Fruit fly (Drosophila melanogaster) whole organism, adult: ENCODE results near the gene Hmx.

ENCODE experiments used
- Crg-1 ChIP-seq: fragments of 200-800 bp; sonication (Bioruptor generic); optimal IDR thresholded peaks from 2 replicates; lab custom pipeline; 2016; ENCODE audit warnings: missing biosample characterization, missing genetic modification characterization
- bab1 ChIP-seq: fragments of 200-800 bp; sonication (Bioruptor generic); optimal IDR thresholded peaks from 3 replicates; lab custom pipeline; 2019; ENCODE audit warnings: missing biosample characterization, mild to moderate bottlenecking, missing genetic modification characterization, moderate library complexity

- no peak for TF ChIP-seq bab1
- TF ChIP-seq Crg-1 (GFP tag; lab: Kevin White, UChicago) = no peak
These were observed 8.1 kb downstream of the Hmx start for dm6 chr3R:17566619-17567489.
